Fruit fly (Drosophila melanogaster) whole organism, embryonic: ENCODE results near the gene IntS9.

Experiments used
- Blimp-1 ChIP-seq: fragments of 200-800 bp; sonication (Bioruptor generic); optimal IDR thresholded peaks from 3 replicates; lab custom pipeline; 2018; ENCODE audit warnings: missing biosample characterization, missing genetic modification characterization, mild to moderate bottlenecking, moderate library complexity, missing genetic modification reagents
- BtbVII ChIP-seq: fragments of 200-800 bp; sonication (Bioruptor generic); optimal IDR thresholded peaks from 3 replicates; lab custom pipeline; 2017; ENCODE audit warnings: missing biosample characterization, mild to moderate bottlenecking, missing genetic modification characterization
- CG1024 ChIP-seq: fragments of 200-800 bp; sonication (Bioruptor generic); IDR thresholded peaks from 2 replicates; pipeline ENCODE4 v1.3.6; 2022; ENCODE audit warnings: missing biosample characterization, missing genetic modification characterization
- CG10462 ChIP-seq: fragments of 200-800 bp; sonication (Bioruptor generic); optimal IDR thresholded peaks from 2 replicates; lab custom pipeline; 2016; ENCODE audit warnings: missing biosample characterization, missing genetic modification characterization
- CG10959 ChIP-seq: fragments of 200-800 bp; sonication (Bioruptor generic); IDR thresholded peaks from 2 replicates; pipeline ENCODE4 v1.3.6; 2022; ENCODE audit warnings: missing biosample characterization, missing genetic modification characterization
- CG11398 ChIP-seq: fragments of 200-800 bp; sonication (Bioruptor generic); optimal IDR thresholded peaks from 2 replicates; lab custom pipeline; 2016; ENCODE audit warnings: missing biosample characterization, missing genetic modification characterization
- CG12659 ChIP-seq: fragments of 200-800 bp; sonication (Bioruptor generic); optimal IDR thresholded peaks from 3 replicates; lab custom pipeline; 2017; ENCODE audit warnings: mild to moderate bottlenecking, missing biosample characterization, missing genetic modification reagents, missing genetic modification characterization
- CG14710 ChIP-seq: fragments of 200-800 bp; sonication (Bioruptor generic); optimal IDR thresholded peaks from 3 replicates; lab custom pipeline; 2019; ENCODE audit warnings: missing biosample characterization, mild to moderate bottlenecking, missing genetic modification characterization, moderate library complexity
- CG17186 ChIP-seq: fragments of 200-800 bp; sonication (Bioruptor generic); optimal IDR thresholded peaks from 3 replicates; lab custom pipeline; 2017; ENCODE audit warnings: missing biosample characterization, missing genetic modification reagents, missing genetic modification characterization
- CG17802 ChIP-seq: fragments of 200-800 bp; sonication (Bioruptor generic); optimal IDR thresholded peaks from 2 replicates; lab custom pipeline; 2018; ENCODE audit warnings: missing biosample characterization, mild to moderate bottlenecking, missing genetic modification characterization, moderate library complexity
- CG2712 ChIP-seq: fragments of 200-800 bp; optimal IDR thresholded peaks from 3 replicates; lab custom pipeline; 2019; ENCODE audit warnings: missing biosample characterization, mild to moderate bottlenecking, missing genetic modification characterization, moderate library complexity
- CG2875 ChIP-seq: fragments of 200-800 bp; sonication (Bioruptor generic); optimal IDR thresholded peaks from 2 replicates; lab custom pipeline; 2017; ENCODE audit warnings: missing biosample characterization, mild to moderate bottlenecking, missing genetic modification characterization, missing genetic modification reagents
- CG31224 ChIP-seq: fragments of 200-800 bp; sonication (Bioruptor generic); IDR thresholded peaks from 2 replicates; pipeline ENCODE4 v1.3.6; 2022; ENCODE audit warnings: missing biosample characterization, missing genetic modification characterization
- CG42726 ChIP-seq: fragments of 200-800 bp; sonication (Bioruptor generic); IDR thresholded peaks from 2 replicates; pipeline ENCODE4 v1.3.6; 2022; ENCODE audit warnings: missing biosample characterization, missing genetic modification characterization; ENCODE audit not compliant: partially characterized antibody
- CG4360 ChIP-seq: fragments of 200-800 bp; sonication (Bioruptor generic); IDR thresholded peaks from 2 replicates; pipeline ENCODE4 v1.3.6; 2022; ENCODE audit warnings: missing biosample characterization, missing genetic modification characterization
- CG43689 ChIP-seq: fragments of 200-800 bp; sonication (Bioruptor generic); IDR thresholded peaks from 2 replicates; pipeline ENCODE4 v1.3.6; 2022; ENCODE audit warnings: missing biosample characterization, missing genetic modification characterization
- CG5245 ChIP-seq: fragments of 200-800 bp; sonication (Bioruptor generic); optimal IDR thresholded peaks from 3 replicates; lab custom pipeline; 2016; ENCODE audit warnings: missing biosample characterization, missing genetic modification characterization
- CG6854 ChIP-seq: fragments of 200-800 bp; sonication (Bioruptor generic); optimal IDR thresholded peaks from 3 replicates; lab custom pipeline; 2017; ENCODE audit warnings: missing biosample characterization, mild to moderate bottlenecking, missing genetic modification characterization
- CG8281 ChIP-seq: fragments of 200-800 bp; sonication (Bioruptor generic); optimal IDR thresholded peaks from 2 replicates; lab custom pipeline; 2018; ENCODE audit warnings: missing biosample characterization, mild to moderate bottlenecking, missing genetic modification characterization, moderate library complexity
- CG8290 ChIP-seq, 3 experiments: fragments of 200-800 bp; sonication (Bioruptor generic); optimal IDR thresholded peaks; 2 replicates each; lab custom pipeline; 2016 to 2019; ENCODE audit warnings: missing biosample characterization in 3 of 3, missing genetic modification characterization in 3 of 3, mild to moderate bottlenecking in 2 of 3, moderate library complexity in 1 of 3
- CG9797 ChIP-seq: fragments of 200-800 bp; sonication (Bioruptor generic); optimal IDR thresholded peaks from 3 replicates; lab custom pipeline; 2018; ENCODE audit warnings: missing biosample characterization, mild to moderate bottlenecking, missing genetic modification characterization
- Doc2 ChIP-seq: fragments of 200-800 bp; sonication (Bioruptor generic); IDR thresholded peaks from 2 replicates; pipeline ENCODE4 v1.3.6; 2022; ENCODE audit warnings: missing biosample characterization, missing genetic modification characterization
- HLHmδ ChIP-seq: fragments of 200-800 bp; sonication (Bioruptor generic); optimal IDR thresholded peaks from 2 replicates; lab custom pipeline; 2018; ENCODE audit warnings: missing biosample characterization, mild to moderate bottlenecking, missing genetic modification characterization, moderate library complexity
- Hmr ChIP-seq: fragments of 200-800 bp; sonication (Bioruptor generic); optimal IDR thresholded peaks from 3 replicates; lab custom pipeline; 2017; ENCODE audit warnings: mild to moderate bottlenecking, missing biosample characterization, missing genetic modification reagents, missing genetic modification characterization
- Hmx ChIP-seq: fragments of 200-800 bp; sonication (Bioruptor generic); optimal IDR thresholded peaks from 2 replicates; lab custom pipeline; 2016; ENCODE audit warnings: missing biosample characterization, missing genetic modification characterization
- Hr51 ChIP-seq, 2 experiments: fragments of 200-800 bp; sonication (Bioruptor generic); optimal IDR thresholded peaks; 2 replicates in 1 of 2; 3 replicates in 1 of 2; lab custom pipeline; 2016 to 2018; ENCODE audit warnings: missing biosample characterization in 2 of 2, missing genetic modification characterization in 2 of 2, mild to moderate bottlenecking in 1 of 2, moderate library complexity in 1 of 2
- Mad ChIP-seq: fragments of 200-800 bp; sonication (Bioruptor generic); optimal IDR thresholded peaks from 2 replicates; lab custom pipeline; 2016; ENCODE audit warnings: missing biosample characterization, missing genetic modification characterization
- Meics ChIP-seq: fragments of 200-800 bp; sonication (Bioruptor generic); optimal IDR thresholded peaks from 2 replicates; lab custom pipeline; 2017; ENCODE audit warnings: missing biosample characterization, mild to moderate bottlenecking, missing genetic modification characterization
- Mrtf ChIP-seq: fragments of 200-800 bp; sonication (Bioruptor generic); IDR thresholded peaks from 3 replicates; pipeline ENCODE4 v1.3.6; 2022; ENCODE audit warnings: missing biosample characterization, missing genetic modification characterization
- Oaz ChIP-seq: fragments of 200-800 bp; sonication (Bioruptor generic); IDR thresholded peaks from 2 replicates; pipeline ENCODE4 v1.3.6; 2022; ENCODE audit warnings: missing biosample characterization, missing genetic modification characterization
- Optix ChIP-seq: fragments of 200-800 bp; sonication (Bioruptor generic); IDR thresholded peaks from 3 replicates; pipeline ENCODE4 v1.3.6; 2022; ENCODE audit warnings: missing biosample characterization, missing genetic modification characterization
- Rfx ChIP-seq: fragments of 200-800 bp; sonication (Bioruptor generic); IDR thresholded peaks from 2 replicates; pipeline ENCODE4 v1.3.6; 2022; ENCODE audit warnings: missing biosample characterization, missing genetic modification characterization
- Stat92E ChIP-seq, 3 experiments: fragments of >200 bp in 2 of 3; fragments of 200-800 bp in 1 of 3; sonication (Bioruptor generic) in 1 of 3; optimal IDR thresholded peaks; 2 replicates each; lab custom pipeline; 2017 to 2019; ENCODE audit warnings: missing biosample characterization in 3 of 3, missing genetic modification characterization in 3 of 3, mild to moderate bottlenecking in 1 of 3, moderate library complexity in 1 of 3
- Tbp ChIP-seq: fragments of >200 bp; optimal IDR thresholded peaks from 2 replicates; lab custom pipeline; 2018; ENCODE audit warnings: missing biosample characterization, missing genetic modification characterization
- ash1 ChIP-seq: fragments of 200-800 bp; sonication (Bioruptor generic); optimal IDR thresholded peaks from 2 replicates; lab custom pipeline; 2018; ENCODE audit warnings: missing biosample characterization, mild to moderate bottlenecking, missing genetic modification characterization
- cas ChIP-seq: fragments of 200-800 bp; sonication (Bioruptor generic); IDR thresholded peaks from 2 replicates; pipeline ENCODE4 v1.3.6; 2022; ENCODE audit warnings: missing biosample characterization, missing genetic modification characterization
- corto ChIP-seq: fragments of 200-800 bp; sonication (Bioruptor generic); optimal IDR thresholded peaks from 2 replicates; lab custom pipeline; 2016; ENCODE audit warnings: missing biosample characterization, mild to moderate bottlenecking, missing genetic modification characterization, moderate library complexity
- fd64A ChIP-seq: fragments of 200-800 bp; sonication (Bioruptor generic); optimal IDR thresholded peaks from 3 replicates; lab custom pipeline; 2018; ENCODE audit warnings: missing biosample characterization, mild to moderate bottlenecking, missing genetic modification characterization
- fd96Cb ChIP-seq: fragments of 200-800 bp; sonication (Bioruptor generic); optimal IDR thresholded peaks from 2 replicates; lab custom pipeline; 2018; ENCODE audit warnings: missing biosample characterization, mild to moderate bottlenecking, missing genetic modification characterization, moderate library complexity
- gsb-n ChIP-seq: fragments of 200-800 bp; sonication (Bioruptor generic); optimal IDR thresholded peaks from 3 replicates; lab custom pipeline; 2018; ENCODE audit warnings: missing biosample characterization, mild to moderate bottlenecking, missing genetic modification characterization
- inv ChIP-seq: fragments of 200-800 bp; sonication (Bioruptor generic); IDR thresholded peaks from 2 replicates; pipeline ENCODE4 v1.3.6; 2022; ENCODE audit warnings: missing biosample characterization, missing genetic modification characterization; ENCODE audit not compliant: partially characterized antibody
- jing ChIP-seq: fragments of 200-800 bp; sonication (Bioruptor generic); optimal IDR thresholded peaks from 2 replicates; lab custom pipeline; 2018; ENCODE audit warnings: missing biosample characterization, mild to moderate bottlenecking, missing genetic modification characterization
- oc ChIP-seq: fragments of 200-800 bp; sonication (Bioruptor generic); optimal IDR thresholded peaks from 2 replicates; lab custom pipeline; 2018; ENCODE audit warnings: missing biosample characterization, mild to moderate bottlenecking, missing genetic modification characterization, moderate library complexity
- odd ChIP-seq: fragments of 200-800 bp; sonication (Bioruptor generic); optimal IDR thresholded peaks from 2 replicates; lab custom pipeline; 2017; ENCODE audit warnings: missing biosample characterization, mild to moderate bottlenecking, missing genetic modification characterization
- peb ChIP-seq: fragments of 200-800 bp; sonication (Bioruptor generic); IDR thresholded peaks from 2 replicates; pipeline ENCODE4 v1.3.6; 2022; ENCODE audit warnings: missing biosample characterization, missing genetic modification characterization
- pum ChIP-seq: fragments of 200-800 bp; sonication (Bioruptor generic); optimal IDR thresholded peaks from 2 replicates; lab custom pipeline; 2016; ENCODE audit warnings: missing biosample characterization, missing genetic modification characterization
- salm ChIP-seq: fragments of 200-800 bp; sonication (Bioruptor generic); optimal IDR thresholded peaks from 2 replicates; lab custom pipeline; 2018; ENCODE audit warnings: missing biosample characterization, mild to moderate bottlenecking, missing genetic modification characterization
- wek ChIP-seq: fragments of 200-800 bp; sonication (Bioruptor generic); optimal IDR thresholded peaks from 3 replicates; lab custom pipeline; 2018; ENCODE audit warnings: missing biosample characterization, mild to moderate bottlenecking, missing genetic modification characterization, moderate library complexity
- zen ChIP-seq: fragments of 200-800 bp; sonication (Bioruptor generic); optimal IDR thresholded peaks from 3 replicates; lab custom pipeline; 2018; ENCODE audit warnings: missing biosample characterization, mild to moderate bottlenecking, missing genetic modification characterization, moderate library complexity

IntS9 gene

DNA sequence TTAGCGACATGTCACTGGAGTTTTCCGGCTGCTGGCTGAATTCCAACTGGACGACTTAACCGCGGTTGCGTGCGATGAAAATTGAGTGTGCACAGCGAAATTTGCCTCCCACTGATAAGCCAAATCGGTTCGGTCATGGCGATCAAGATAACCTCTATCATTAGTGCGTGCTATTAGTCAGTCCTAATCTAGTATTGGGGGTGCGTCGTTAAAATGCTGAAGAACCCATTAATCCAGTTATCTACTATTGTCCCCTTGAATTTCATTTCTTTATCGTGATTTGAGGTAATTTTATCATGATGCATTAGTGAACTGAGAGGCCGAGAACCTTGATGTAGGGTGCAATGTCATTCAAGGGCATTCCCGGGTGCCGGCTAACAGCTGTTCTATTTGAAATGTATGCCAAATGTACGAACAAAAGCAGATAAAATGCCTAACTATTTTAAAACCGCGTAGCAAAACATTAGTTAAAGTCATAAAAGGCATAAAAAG is 23.1 kb upstream of the IntS9 start, which contains the start of gene Pgm1 (continued):
- TF ChIP-seq CG11398: peak; percentile 87
- TF ChIP-seq ash1 (GFP tag; lab: Kevin White, UChicago): peak; percentile 11
- peak; percentile 83 for TF ChIP-seq Optix (GFP tag; lab: Robert Waterston, UW)
- TF ChIP-seq Hmr (GFP tag; lab: Kevin White, UChicago): peak; percentile 85
- no peak for TF ChIP-seq Blimp-1 (GFP tag; lab: Kevin White, UChicago)
- peak; percentile 73 for TF ChIP-seq fd96Cb
- peak; percentile 63 for TF ChIP-seq salm (tag; lab: Kevin White, UChicago)
- no peak for TF ChIP-seq Tbp (GFP tag; lab: Kevin White, UChicago)
- no peak for TF ChIP-seq odd (GFP tag; lab: Kevin White, UChicago)
- peak; percentile 86 for TF ChIP-seq Mad (GFP tag; lab: Kevin White, UChicago)
- TF ChIP-seq zen (tag; lab: Kevin White, UChicago): peak; percentile 75
- no peak for TF ChIP-seq gsb-n (tag; lab: Kevin White, UChicago)
- peak; percentile 69 for TF ChIP-seq fd64A (GFP tag; lab: Kevin White, UChicago)
- TF ChIP-seq CG17186 (GFP tag; lab: Kevin White, UChicago): peak; percentile 46
- TF ChIP-seq CG12659 (GFP tag; lab: Kevin White, UChicago): peak; percentile 87
- TF ChIP-seq corto: peak; percentile 67
- peak; percentile 68 for TF ChIP-seq CG10462 (GFP tag; lab: Kevin White, UChicago)
- TF ChIP-seq oc (tag; lab: Kevin White, UChicago): no peak
- TF ChIP-seq CG14710: peak; percentile 45
- peak; percentile 66; the same call in 1 of the 2 replicates for TF ChIP-seq Oaz (GFP tag; lab: Robert Waterston, UW)
- peak; percentile 69 for TF ChIP-seq CG2875 (GFP tag; lab: Kevin White, UChicago)
- peak; percentile 70 for TF ChIP-seq Hmx (GFP tag; lab: Kevin White, UChicago)
- peak in 1 of 2 experiments; percentile 84 for TF ChIP-seq Hr51 (GFP tag; optimal IDR thresholded peaks at IDR 0.05; lab: Kevin White, UChicago)
- TF ChIP-seq Rfx: peak; percentile 85
- no peak for TF ChIP-seq jing (GFP tag; lab: Kevin White, UChicago)
- TF ChIP-seq inv (GFP tag; lab: Robert Waterston, UW): no peak
- peak; percentile 49; the same call in 1 of the 2 replicates for TF ChIP-seq cas (GFP tag; lab: Robert Waterston, UW)
- TF ChIP-seq CG6854 (GFP tag; lab: Kevin White, UChicago): peak; percentile 72
- TF ChIP-seq wek (GFP tag; lab: Kevin White, UChicago): peak; percentile 73
- TF ChIP-seq CG1024 (GFP tag; lab: Robert Waterston, UW): peak; percentile 46; the same call in 1 of the 2 replicates
- peak; percentile 84 for TF ChIP-seq Meics (GFP tag; lab: Kevin White, UChicago)
- TF ChIP-seq CG31224: peak; percentile 67
- peak; percentile 70 for TF ChIP-seq CG8290 (GFP tag; optimal IDR thresholded peaks at IDR 0.05; lab: Kevin White, UChicago)
- TF ChIP-seq CG8290 (tag; optimal IDR thresholded peaks at IDR 0.05; lab: Kevin White, UChicago): peak; percentile 34 to 96
- peak; percentile 33 for TF ChIP-seq CG17802 (tag; lab: Kevin White, UChicago)
- peak; percentile 77 for TF ChIP-seq BtbVII (GFP tag; lab: Kevin White, UChicago)
- peak; percentile 52; the same call in 1 of the 2 replicates for TF ChIP-seq peb
- no peak for TF ChIP-seq Doc2 (GFP tag; lab: Robert Waterston, UW)
- no peak for TF ChIP-seq CG4360
- peak; percentile 86 for TF ChIP-seq pum (GFP tag; lab: Kevin White, UChicago)
- peak in 1 of 3 experiments; percentile 87 for TF ChIP-seq Stat92E (GFP tag; optimal IDR thresholded peaks at IDR 0.05; lab: Kevin White, UChicago)
- no peak for TF ChIP-seq CG8281 (tag; lab: Kevin White, UChicago)
- TF ChIP-seq CG5245 (GFP tag; lab: Kevin White, UChicago): peak; percentile 69
- TF ChIP-seq CG43689 (GFP tag; lab: Robert Waterston, UW): no peak
- TF ChIP-seq CG42726 (GFP tag; lab: Robert Waterston, UW): peak; percentile 42; the same call in 1 of the 2 replicates
- TF ChIP-seq Mrtf (GFP tag; lab: Robert Waterston, UW): peak; percentile 78; the same call in 2 of the 3 replicates
- no peak for TF ChIP-seq HLHmδ
- TF ChIP-seq CG2712: peak; percentile 77
- peak; percentile 36 for TF ChIP-seq CG9797
- TF ChIP-seq CG10959: peak; percentile 69
